Fruit fly (Drosophila melanogaster): Measurements from ENCODE around the gene tim.

The tim gene

dm6 chr2L:3479697-3480442 lies 28.0 kb downstream of the tim start:
- TF ChIP-seq tj (GFP tag; optimal IDR thresholded peaks at IDR 0.05) (peak; percentile 94), bab1 (GFP tag; optimal IDR thresholded peaks at IDR 0.05) (no peak), ovo (GFP tag; optimal IDR thresholded peaks at IDR 0.05) (no peak), Mnt (GFP tag; optimal IDR thresholded peaks at IDR 0.05) (peak; percentile 82), CG11617 (GFP tag; optimal IDR thresholded peaks at IDR 0.05) (no peak), Clk (GFP tag; optimal IDR thresholded peaks at IDR 0.05) (peak; percentile 8), Crg-1 (GFP tag; optimal IDR thresholded peaks at IDR 0.05) (no peak)

DNA sequence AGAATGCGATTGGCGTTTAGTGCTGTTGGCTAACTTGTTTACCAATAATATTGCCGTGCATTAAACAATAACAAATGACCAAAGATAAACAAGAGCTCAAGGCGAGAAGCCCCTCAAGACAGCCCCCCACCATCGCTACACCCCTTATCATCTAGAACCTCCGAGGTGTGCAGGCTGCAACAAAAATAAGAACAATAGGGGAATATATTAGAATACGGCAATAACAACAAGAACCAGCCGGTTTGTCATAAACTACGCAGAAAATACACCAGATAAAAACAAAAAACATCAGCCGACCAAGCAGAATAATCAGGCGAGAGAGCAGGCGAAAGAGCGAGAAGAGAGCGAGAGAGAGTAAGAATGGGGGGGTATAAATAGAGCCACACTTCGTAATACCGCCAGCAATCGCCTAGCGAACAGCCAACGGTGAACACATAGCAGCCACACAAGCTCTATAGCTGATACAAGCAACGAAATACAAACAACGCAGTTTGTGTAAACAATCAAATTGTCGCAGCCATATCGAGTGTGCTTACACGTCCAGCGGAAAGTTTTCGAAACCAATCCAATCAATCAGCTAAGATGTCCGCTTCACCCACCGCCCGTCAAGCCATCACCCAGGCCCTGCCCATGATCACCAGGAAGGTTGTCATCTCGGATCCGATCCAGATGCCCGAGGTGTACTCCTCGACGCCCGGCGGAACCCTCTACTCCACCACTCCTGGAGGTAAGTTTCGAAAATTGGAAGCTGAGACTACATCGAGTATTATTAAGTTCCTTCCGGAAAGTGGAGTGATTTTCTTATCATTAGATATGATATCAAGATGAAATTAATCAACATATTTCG lies 29.7 kb downstream of the tim start, which contains the start of gene Thor:
Gene Thor (plus strand): TSS at position 401 of the 847 bp plus-strand sequence.
- peak; percentile 83 for TF ChIP-seq Crg-1 (GFP tag; optimal IDR thresholded peaks at IDR 0.05)
- TF ChIP-seq CG7101 (tag; optimal IDR thresholded peaks at IDR 0.05), result peak; percentile 68
- TF ChIP-seq Hr96 (GFP tag; optimal IDR thresholded peaks at IDR 0.05), result peak; percentile 82
- TF ChIP-seq bab1 (GFP tag; optimal IDR thresholded peaks at IDR 0.05), result peak; percentile 73
- TF ChIP-seq CG5204 (GFP tag; optimal IDR thresholded peaks at IDR 0.05), result peak; percentile 59
- TF ChIP-seq CG7045 (GFP tag; optimal IDR thresholded peaks at IDR 0.05), result peak; percentile 81
- TF ChIP-seq Clk (GFP tag; optimal IDR thresholded peaks at IDR 0.05), result peak; percentile 79
- peak in 1 of 2 experiments; percentile 55 for TF ChIP-seq cnc (optimal IDR thresholded peaks at IDR 0.05)
- peak; percentile 87 for TF ChIP-seq pad (GFP tag; optimal IDR thresholded peaks at IDR 0.05)
- TF ChIP-seq tj (GFP tag; optimal IDR thresholded peaks at IDR 0.05), result peak; percentile 83
- peak; percentile 57 for TF ChIP-seq toe (GFP tag; optimal IDR thresholded peaks at IDR 0.05)
- peak; percentile 37 for TF ChIP-seq CG14711 (tag; optimal IDR thresholded peaks at IDR 0.05)
- peak; percentile 75 for TF ChIP-seq CG11617 (GFP tag; optimal IDR thresholded peaks at IDR 0.05)
- peak; percentile 87 for TF ChIP-seq Mnt (GFP tag; optimal IDR thresholded peaks at IDR 0.05)
- peak; percentile 65 for TF ChIP-seq CG1620 (GFP tag; optimal IDR thresholded peaks at IDR 0.05)
- TF ChIP-seq ovo (GFP tag; optimal IDR thresholded peaks at IDR 0.05), result peak; percentile 82
- peak; percentile 99 for TF ChIP-seq kay (GFP tag; ENCODE audit: borderline replicate concordance)
- TF ChIP-seq CG12768 (GFP tag; optimal IDR thresholded peaks at IDR 0.05), result peak; percentile 87
- TF ChIP-seq cic (GFP tag; optimal IDR thresholded peaks at IDR 0.05), result peak; percentile 96
- peak; percentile 84 for TF ChIP-seq CG33017 (tag; optimal IDR thresholded peaks at IDR 0.05)

dm6 chr2L:3477057-3477755 lies 30.7 kb downstream of the tim start:
- TF ChIP-seq CG7045 (GFP tag; optimal IDR thresholded peaks at IDR 0.05) (peak; percentile 52), CG11617 (GFP tag; optimal IDR thresholded peaks at IDR 0.05) (peak; percentile 24), ovo (GFP tag; optimal IDR thresholded peaks at IDR 0.05) (no peak), bab1 (GFP tag; optimal IDR thresholded peaks at IDR 0.05) (peak; percentile 7), CG5204 (GFP tag; optimal IDR thresholded peaks at IDR 0.05) (peak; percentile 66), kay (GFP tag; ENCODE audit: borderline replicate concordance) (no peak), Hr96 (GFP tag; optimal IDR thresholded peaks at IDR 0.05) (peak; percentile 28), cnc (optimal IDR thresholded peaks at IDR 0.05) (peak in 1 of 2 experiments; percentile 8), pad (GFP tag; optimal IDR thresholded peaks at IDR 0.05) (no peak)

- TF ChIP-seq cnc (optimal IDR thresholded peaks at IDR 0.05) (peak; percentile 64 to 78), Hr96 (GFP tag; optimal IDR thresholded peaks at IDR 0.05) (no peak), CG7101 (tag; optimal IDR thresholded peaks at IDR 0.05) (no peak), tj (GFP tag; optimal IDR thresholded peaks at IDR 0.05) (no peak), CG33017 (tag; optimal IDR thresholded peaks at IDR 0.05) (no peak), CG5204 (GFP tag; optimal IDR thresholded peaks at IDR 0.05) (no peak), kay (GFP tag; ENCODE audit: borderline replicate concordance) (no peak), CG7045 (GFP tag; optimal IDR thresholded peaks at IDR 0.05) (no peak), Clk (GFP tag; optimal IDR thresholded peaks at IDR 0.05) (no peak), cic (GFP tag; optimal IDR thresholded peaks at IDR 0.05) (no peak), bab1 (GFP tag; optimal IDR thresholded peaks at IDR 0.05) (no peak), pad (GFP tag; optimal IDR thresholded peaks at IDR 0.05) (no peak), ovo (GFP tag; optimal IDR thresholded peaks at IDR 0.05) (no peak), Mnt (GFP tag; optimal IDR thresholded peaks at IDR 0.05) (peak; percentile 19)
Measured at dm6 chr2L:3476399-3477056, 31.4 kb downstream of the tim start.

dm6 chr2L:3475948-3476347 lies 32.0 kb downstream of the tim start:
- no peak for TF ChIP-seq Crg-1 (GFP tag; optimal IDR thresholded peaks at IDR 0.05)
- TF ChIP-seq CG7101 (tag; optimal IDR thresholded peaks at IDR 0.05), result no peak
- no peak for TF ChIP-seq ovo (GFP tag; optimal IDR thresholded peaks at IDR 0.05)
- TF ChIP-seq CG14711 (tag; optimal IDR thresholded peaks at IDR 0.05), result no peak
- TF ChIP-seq pad (GFP tag; optimal IDR thresholded peaks at IDR 0.05), result no peak
- TF ChIP-seq toe (GFP tag; optimal IDR thresholded peaks at IDR 0.05), result no peak
- TF ChIP-seq CG7045 (GFP tag; optimal IDR thresholded peaks at IDR 0.05), result no peak
- TF ChIP-seq cnc (optimal IDR thresholded peaks at IDR 0.05), result no peak
- TF ChIP-seq CG5204 (GFP tag; optimal IDR thresholded peaks at IDR 0.05), result no peak
